Worm (Caenorhabditis elegans) whole organism, L3 larva: ENCODE data around the gene Y51B9A.14.

Experiments
- ZK546.5 ChIP-seq: sonication (generic microtip); optimal IDR thresholded peaks from 2 replicates; lab custom pipeline; 2017; ENCODE audit warnings: missing biosample characterization, missing genetic modification characterization
- skn-1 ChIP-seq: fragments of 150-350 bp; optimal IDR thresholded peaks from 2 replicates; lab custom pipeline; 2014; ENCODE audit warnings: missing biosample characterization, missing genetic modification characterization
- zag-1 ChIP-seq: fragments of 150-350 bp; optimal IDR thresholded peaks from 2 replicates; lab custom pipeline; 2014; ENCODE audit warnings: missing biosample characterization, missing genetic modification characterization

DNA sequence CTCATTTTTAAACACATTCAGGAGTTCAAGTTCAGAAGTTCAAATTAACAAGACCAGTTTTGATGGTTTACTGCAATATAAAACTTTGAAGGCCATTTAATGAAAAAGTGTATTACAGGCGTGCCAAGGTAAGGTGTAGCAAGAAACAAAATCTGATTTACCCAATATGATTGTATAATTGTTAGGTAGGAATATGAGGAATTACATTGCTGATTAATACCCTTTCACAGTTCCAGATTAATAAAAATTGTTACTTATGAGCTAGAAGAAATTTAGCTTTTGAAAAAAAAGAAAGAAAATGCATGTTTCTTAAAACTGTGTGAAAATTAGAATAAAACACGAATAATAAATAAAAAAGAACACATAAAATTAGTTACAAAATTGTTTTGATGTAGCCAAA lies 35.3 kb upstream of the Y51B9A.14 start, which contains the start of gene kin-15:
- no peak for TF ChIP-seq ZK546.5 (tag; lab: Kevin White, UChicago)
- no peak for TF ChIP-seq zag-1
- TF ChIP-seq skn-1, result no peak
